Fruit fly (Drosophila melanogaster): ENCODE measurements around the gene D1.

DNA sequence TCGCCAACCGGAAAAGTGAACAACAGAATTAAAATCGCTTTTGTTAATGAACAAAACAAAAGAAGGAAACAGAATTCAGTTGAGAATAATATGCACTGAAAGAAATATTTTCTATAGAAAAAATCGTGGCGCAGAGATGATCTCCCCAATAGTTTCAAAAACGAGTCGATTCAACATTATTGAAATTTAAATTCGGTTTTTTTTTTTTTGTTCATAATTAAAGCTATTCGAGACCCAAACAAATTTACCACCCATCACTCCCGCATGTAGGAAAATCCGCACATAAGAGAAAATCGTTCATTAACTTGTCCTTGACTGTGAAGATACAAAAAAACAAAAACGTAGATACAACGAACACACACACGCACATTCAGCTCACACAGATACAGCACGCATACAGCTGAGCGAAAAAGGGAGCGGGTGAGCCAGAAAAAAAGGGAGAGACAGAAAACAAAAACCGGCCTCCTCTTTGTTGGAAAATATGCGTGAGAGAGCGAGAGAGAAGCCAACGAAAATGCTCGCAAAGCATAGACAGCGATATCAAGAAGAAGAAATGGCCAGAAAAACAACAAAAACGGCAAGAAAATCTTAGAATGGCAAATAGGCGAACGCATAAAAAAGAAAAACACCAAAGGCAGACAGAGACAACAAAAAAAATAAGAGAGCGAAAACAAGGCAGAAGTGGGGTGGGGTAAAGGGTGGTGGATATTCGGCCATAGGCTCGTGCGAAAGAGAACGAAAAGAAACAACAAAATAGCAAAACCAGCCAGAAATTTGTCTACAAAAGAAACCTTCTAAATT is 20.2 kb downstream of the D1 start:
- TF ChIP-seq CG8478 (optimal IDR thresholded peaks at IDR 0.05) = no peak
- no peak for TF ChIP-seq CTCF (optimal IDR thresholded peaks at IDR 0.05)

Measured in S2 (cell line).